Worm (Caenorhabditis elegans) whole organism, L2 larva: Measurements from ENCODE around the gene F21C10.19.

ENCODE experiments used
- C34F6.9 ChIP-seq: fragments of 150-350 bp; optimal IDR thresholded peaks from 2 replicates; lab custom pipeline; 2014; ENCODE audit warnings: missing biosample characterization, missing genetic modification characterization
- F13H6.1 ChIP-seq: sonication (generic microtip); optimal IDR thresholded peaks from 2 replicates; lab custom pipeline; 2016; ENCODE audit warnings: missing genetic modification characterization, missing compliant biosample characterization
- R02D3.7 ChIP-seq: fragments of 150-350 bp; optimal IDR thresholded peaks from 2 replicates; lab custom pipeline; 2014; ENCODE audit warnings: missing biosample characterization, missing genetic modification characterization
- alr-1 ChIP-seq: fragments of 150-350 bp; optimal IDR thresholded peaks from 2 replicates; lab custom pipeline; 2014; ENCODE audit warnings: missing biosample characterization, missing genetic modification characterization
- aly-2 ChIP-seq: fragments of 150-350 bp; optimal IDR thresholded peaks from 2 replicates; lab custom pipeline; 2014; ENCODE audit warnings: missing biosample characterization, missing genetic modification characterization
- ama-1 ChIP-seq: fragments of 150-350 bp; optimal IDR thresholded peaks from 2 replicates; lab custom pipeline; 2018; ENCODE audit warnings: inconsistent platforms
- blmp-1 ChIP-seq: sonication (generic microtip); optimal IDR thresholded peaks from 2 replicates; lab custom pipeline; 2017; ENCODE audit warnings: missing genetic modification characterization, mild to moderate bottlenecking, missing compliant biosample characterization, antibody characterized with exemption, moderate library complexity; ENCODE audit not compliant: insufficient read depth
- ceh-16 ChIP-seq: fragments of 150-350 bp; optimal IDR thresholded peaks from 2 replicates; lab custom pipeline; 2014; ENCODE audit warnings: missing biosample characterization, missing genetic modification characterization
- crh-2 ChIP-seq: sonication (generic microtip); optimal IDR thresholded peaks from 2 replicates; lab custom pipeline; 2017; ENCODE audit warnings: missing biosample characterization, missing genetic modification characterization
- egl-27 ChIP-seq: sonication (generic microtip); optimal IDR thresholded peaks from 3 replicates; lab custom pipeline; 2017; ENCODE audit warnings: missing biosample characterization, missing genetic modification reagents, missing genetic modification characterization
- elt-3 ChIP-seq: sonication (generic microtip); optimal IDR thresholded peaks from 2 replicates; lab custom pipeline; 2017; ENCODE audit warnings: missing biosample characterization, missing genetic modification characterization
- fos-1 ChIP-seq: fragments of 150-350 bp; optimal IDR thresholded peaks from 2 replicates; lab custom pipeline; 2014; ENCODE audit warnings: missing biosample characterization, missing genetic modification characterization
- gmeb-1 ChIP-seq: fragments of 150-350 bp; optimal IDR thresholded peaks from 2 replicates; lab custom pipeline; 2014; ENCODE audit warnings: missing biosample characterization, missing genetic modification characterization
- lin-11 ChIP-seq: fragments of 150-350 bp; sonication (generic microtip); optimal IDR thresholded peaks from 2 replicates; lab custom pipeline; 2014; ENCODE audit warnings: missing biosample characterization, missing genetic modification characterization, inconsistent platforms, mixed read lengths
- lin-13 ChIP-seq: fragments of 150-350 bp; optimal IDR thresholded peaks from 2 replicates; lab custom pipeline; 2014; ENCODE audit warnings: missing biosample characterization, missing genetic modification reagents, missing genetic modification characterization
- lin-39 ChIP-seq: fragments of 150-350 bp; optimal IDR thresholded peaks from 2 replicates; lab custom pipeline; 2014; ENCODE audit warnings: missing biosample characterization, missing genetic modification reagents, missing genetic modification characterization
- mab-5 ChIP-seq: fragments of 150-350 bp; optimal IDR thresholded peaks from 2 replicates; lab custom pipeline; 2014; ENCODE audit warnings: missing biosample characterization, missing genetic modification characterization
- mbf-1 ChIP-seq: sonication (generic microtip); optimal IDR thresholded peaks from 2 replicates; lab custom pipeline; 2017; ENCODE audit warnings: missing biosample characterization, missing genetic modification characterization
- mdl-1 ChIP-seq, 2 experiments: fragments of 150-350 bp in 1 of 2; sonication (generic microtip) in 1 of 2; optimal IDR thresholded peaks; 2 replicates each; lab custom pipeline; 2017; ENCODE audit warnings: missing biosample characterization in 2 of 2, missing genetic modification characterization in 2 of 2
- nhr-11 ChIP-seq: fragments of 150-350 bp; optimal IDR thresholded peaks from 2 replicates; lab custom pipeline; 2014; ENCODE audit warnings: missing biosample characterization, missing genetic modification characterization
- nhr-21 ChIP-seq: fragments of 150-350 bp; optimal IDR thresholded peaks from 2 replicates; lab custom pipeline; 2014; ENCODE audit warnings: missing biosample characterization, missing genetic modification characterization
- nhr-23 ChIP-seq: fragments of 150-350 bp; optimal IDR thresholded peaks from 2 replicates; lab custom pipeline; 2014; ENCODE audit warnings: missing biosample characterization, missing genetic modification reagents, missing genetic modification characterization
- nhr-237 ChIP-seq: fragments of 150-350 bp; optimal IDR thresholded peaks from 2 replicates; lab custom pipeline; 2014; ENCODE audit warnings: missing biosample characterization, missing genetic modification characterization
- nhr-25 ChIP-seq: fragments of 150-350 bp; sonication (generic microtip); optimal IDR thresholded peaks from 3 replicates; lab custom pipeline; 2014; ENCODE audit warnings: missing biosample characterization, missing genetic modification characterization
- nhr-6 ChIP-seq: fragments of 150-350 bp; optimal IDR thresholded peaks from 2 replicates; lab custom pipeline; 2014; ENCODE audit warnings: missing biosample characterization, missing genetic modification characterization
- nhr-77 ChIP-seq: fragments of 150-350 bp; optimal IDR thresholded peaks from 2 replicates; lab custom pipeline; 2014; ENCODE audit warnings: missing biosample characterization, missing genetic modification characterization
- skn-1 ChIP-seq: sonication (generic microtip); optimal IDR thresholded peaks from 2 replicates; lab custom pipeline; 2017; ENCODE audit warnings: missing biosample characterization, missing genetic modification characterization
- sma-3 ChIP-seq: sonication (generic microtip); optimal IDR thresholded peaks from 2 replicates; lab custom pipeline; 2016; ENCODE audit warnings: missing genetic modification reagents, missing genetic modification characterization, missing compliant biosample characterization
- sma-9 ChIP-seq, 2 experiments: fragments of 150-350 bp in 1 of 2; sonication (generic microtip) in 1 of 2; optimal IDR thresholded peaks; 2 replicates each; lab custom pipeline; 2014 to 2016; ENCODE audit warnings: missing genetic modification characterization in 2 of 2, mild to moderate bottlenecking in 1 of 2, missing biosample characterization in 1 of 2, missing compliant biosample characterization in 1 of 2, missing genetic modification reagents in 1 of 2, moderate library complexity in 1 of 2
- snpc-4 ChIP-seq: fragments of 150-350 bp; optimal IDR thresholded peaks from 2 replicates; lab custom pipeline; 2014; ENCODE audit warnings: missing biosample characterization, missing genetic modification characterization
- unc-39 ChIP-seq: fragments of 150-350 bp; optimal IDR thresholded peaks from 2 replicates; lab custom pipeline; 2014; ENCODE audit warnings: missing biosample characterization, missing genetic modification characterization
- unc-55 ChIP-seq: fragments of 150-350 bp; sonication (generic microtip); optimal IDR thresholded peaks from 3 replicates; lab custom pipeline; 2014; ENCODE audit warnings: missing biosample characterization, missing genetic modification reagents, missing genetic modification characterization
- unc-62 ChIP-seq: fragments of 150-350 bp; optimal IDR thresholded peaks from 2 replicates; lab custom pipeline; 2014; ENCODE audit warnings: missing biosample characterization, missing genetic modification reagents, missing genetic modification characterization
- zag-1 ChIP-seq: fragments of 150-350 bp; optimal IDR thresholded peaks from 2 replicates; lab custom pipeline; 2014; ENCODE audit warnings: missing biosample characterization, missing genetic modification characterization
- ztf-1 ChIP-seq: fragments of 200-800 bp; sonication (Bioruptor generic); conservative IDR thresholded peaks from 2 replicates; pipeline ENCODE4 v1.3.6; 2022; ENCODE audit warnings: missing genetic modification characterization, missing compliant biosample characterization
- ztf-4 ChIP-seq: fragments of 150-350 bp; optimal IDR thresholded peaks from 2 replicates; lab custom pipeline; 2014; ENCODE audit warnings: missing biosample characterization, missing genetic modification characterization

Gene F21C10.19

DNA sequence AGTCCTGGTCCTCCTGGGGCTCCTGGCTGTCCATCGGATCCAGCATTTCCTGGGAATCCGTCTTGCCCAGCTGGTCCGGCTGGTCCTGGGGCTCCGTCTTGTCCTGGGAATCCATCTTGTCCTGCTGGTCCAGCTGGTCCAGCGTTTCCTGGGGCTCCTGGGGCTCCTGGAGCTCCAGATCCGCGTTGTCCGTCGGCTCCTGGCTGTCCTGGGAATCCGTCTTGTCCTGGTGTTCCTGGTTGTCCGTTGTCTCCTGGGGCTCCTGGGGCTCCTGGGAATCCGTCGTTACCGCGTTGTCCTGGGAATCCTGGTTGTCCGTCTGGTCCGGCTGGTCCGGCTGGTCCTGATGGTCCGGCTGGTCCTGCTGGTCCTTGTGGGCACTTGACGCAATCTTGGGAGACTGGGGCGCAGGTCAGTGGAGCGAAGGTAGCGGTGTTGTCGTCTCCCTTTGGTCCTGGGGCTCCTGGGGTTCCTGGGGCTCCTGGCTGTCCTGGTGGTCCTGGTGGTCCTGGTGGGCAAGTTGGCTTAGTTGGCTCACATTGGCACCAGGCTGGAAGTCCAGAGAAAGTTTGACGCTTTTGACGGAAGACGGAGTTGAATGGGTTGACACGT is 31.4 kb downstream of the F21C10.19 start:
- TF ChIP-seq elt-3 (no peak), alr-1 (no peak), mbf-1 (tag; lab: Kevin White, UChicago) (no peak), unc-39 (tag; lab: Kevin White, UChicago) (no peak), gmeb-1 (tag; lab: Kevin White, UChicago) (no peak), nhr-23 (tag; lab: Kevin White, UChicago) (no peak), skn-1 (tag; lab: Kevin White, UChicago) (no peak), sma-3 (no peak), unc-55 (GFP tag; lab: Kevin White, UChicago) (no peak), nhr-237 (tag; lab: Kevin White, UChicago) (no peak)

DNA sequence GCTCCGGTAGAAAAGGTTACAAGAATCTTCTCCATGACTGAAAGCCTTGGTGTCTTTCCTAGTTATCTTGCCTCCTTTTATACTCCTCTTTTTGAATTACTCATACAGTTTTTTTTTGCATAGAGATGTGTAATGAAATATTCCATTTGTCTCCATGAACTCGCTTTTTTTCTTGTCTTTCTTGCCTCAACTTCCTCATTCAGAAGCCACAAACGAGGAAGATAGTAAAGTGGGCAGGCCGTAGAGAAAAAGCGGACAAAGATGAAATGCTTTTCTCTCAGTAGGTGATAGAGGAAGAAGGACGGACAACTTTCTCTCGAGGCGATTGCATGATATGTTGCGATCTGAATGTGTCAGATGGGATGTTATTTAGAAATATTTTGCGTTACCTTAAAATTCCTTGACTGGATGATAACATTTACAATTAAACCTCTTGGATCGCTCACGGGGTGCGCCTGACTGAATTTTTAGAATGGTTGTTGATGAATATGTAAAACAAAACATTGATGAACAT is 32.1 kb downstream of the F21C10.19 start, which contains the start of gene col-145:
TSS of gene col-145 (minus strand) at position 51 of the 514 bp plus-strand sequence.
- TF ChIP-seq blmp-1 (tag; lab: Kevin White, UChicago) = peak; percentile 62
- no peak for TF ChIP-seq mab-5 (tag; lab: Kevin White, UChicago)
- TF ChIP-seq, all 48 proteins: peak for 1

DNA sequence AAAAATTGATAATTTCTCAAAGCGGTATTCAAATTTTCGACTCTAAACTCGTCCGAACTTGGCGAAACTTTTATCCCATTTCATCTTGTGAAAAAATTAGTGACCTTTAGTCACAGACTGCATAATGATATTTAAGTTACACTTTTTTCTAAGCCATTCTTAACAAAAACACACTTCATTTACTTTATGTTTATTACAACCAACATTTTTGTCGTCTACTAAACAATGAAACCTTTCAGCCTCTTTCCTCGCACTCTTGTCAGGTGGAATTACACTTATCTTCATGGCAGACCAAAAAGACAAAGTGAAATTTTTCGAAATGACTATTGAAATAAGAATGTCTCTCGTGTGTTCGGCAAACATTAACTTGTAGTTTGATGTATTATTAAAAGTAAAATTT is 33.0 kb downstream of the F21C10.19 start:
- peak; percentile 6 for TF ChIP-seq ztf-4 (tag; lab: Kevin White, UChicago)
- TF ChIP-seq ama-1 (lab: Kevin White, UChicago) = peak; percentile 93
- no peak for TF ChIP-seq lin-39 (tag; lab: Kevin White, UChicago)
- no peak for TF ChIP-seq fos-1 (tag; lab: Kevin White, UChicago)
- no peak for TF ChIP-seq unc-55 (GFP tag; lab: Kevin White, UChicago)
- no peak for TF ChIP-seq mbf-1 (tag; lab: Kevin White, UChicago)
- no peak for TF ChIP-seq zag-1
- no peak for TF ChIP-seq ztf-1 (GFP tag; lab: Robert Waterston, UW)
- TF ChIP-seq sma-9 (GFP tag; optimal IDR thresholded peaks at IDR 0.05; lab: Kevin White, UChicago) = no peak
- TF ChIP-seq sma-9 (tag; optimal IDR thresholded peaks at IDR 0.05; lab: Kevin White, UChicago) = no peak
- no peak for TF ChIP-seq mab-5 (tag; lab: Kevin White, UChicago)
- TF ChIP-seq lin-11 (tag; lab: Kevin White, UChicago) = no peak
- TF ChIP-seq skn-1 (tag; lab: Kevin White, UChicago) = no peak
- no peak for TF ChIP-seq unc-62 (GFP tag; lab: Kevin White, UChicago)
- TF ChIP-seq crh-2 (tag; lab: Kevin White, UChicago) = peak; percentile 23
- TF ChIP-seq sma-3 = peak; percentile 14
- peak; percentile 28 for TF ChIP-seq nhr-21 (tag; lab: Kevin White, UChicago)
- TF ChIP-seq snpc-4 (tag; lab: Kevin White, UChicago) = no peak
- TF ChIP-seq R02D3.7 (tag; lab: Kevin White, UChicago) = no peak
- no peak for TF ChIP-seq elt-3
- TF ChIP-seq nhr-11 (tag; lab: Kevin White, UChicago) = no peak
- peak; percentile 0 for TF ChIP-seq blmp-1 (tag; lab: Kevin White, UChicago)
- TF ChIP-seq aly-2 (tag; lab: Kevin White, UChicago) = no peak
- no peak for TF ChIP-seq mdl-1 (tag; optimal IDR thresholded peaks at IDR 0.05; lab: Kevin White, UChicago)
- no peak for TF ChIP-seq F13H6.1 (tag; lab: Kevin White, UChicago)
- TF ChIP-seq C34F6.9 = no peak
- peak; percentile 17 for TF ChIP-seq lin-13 (GFP tag; lab: Kevin White, UChicago)
- no peak for TF ChIP-seq nhr-6 (tag; lab: Kevin White, UChicago)
- TF ChIP-seq nhr-23 (tag; lab: Kevin White, UChicago) = no peak
- TF ChIP-seq nhr-25 (tag; lab: Kevin White, UChicago) = peak; percentile 91
- no peak for TF ChIP-seq nhr-77 (tag; lab: Kevin White, UChicago)

DNA sequence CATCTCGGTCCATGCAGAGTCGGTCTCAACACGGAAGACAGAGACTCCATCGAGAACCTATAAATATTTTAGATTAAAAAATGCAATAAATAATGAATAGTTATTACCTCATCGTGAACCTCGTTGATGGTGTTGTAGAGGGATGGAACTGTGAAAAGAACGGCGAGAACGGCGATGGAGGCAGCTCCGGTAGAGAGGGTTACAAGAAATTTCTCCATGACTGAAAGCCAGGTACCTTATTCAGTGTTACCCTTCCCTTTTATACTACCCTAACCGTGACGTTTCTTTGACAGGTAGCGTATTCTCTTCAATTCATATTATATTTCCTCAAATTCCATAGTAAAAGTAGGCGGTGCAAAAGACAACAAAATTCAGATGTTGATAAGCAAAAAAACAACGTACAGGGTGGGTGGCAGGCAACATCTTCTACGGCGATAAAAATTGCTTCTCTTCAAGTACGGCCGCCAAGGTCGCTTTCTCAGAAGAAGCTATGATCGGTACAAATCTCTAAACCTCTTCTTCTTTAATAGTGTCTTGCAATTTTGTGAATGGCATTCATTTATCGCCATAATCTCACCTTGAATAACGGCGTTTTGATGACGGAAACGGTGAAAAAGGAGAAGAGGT is 34.3 kb downstream of the F21C10.19 start, which contains the start of gene col-10:
TSS of gene col-10 (minus strand) at position 235 of the 627 bp plus-strand sequence.
- peak; percentile 91 for TF ChIP-seq ama-1 (lab: Kevin White, UChicago)
- TF ChIP-seq mab-5 (tag; lab: Kevin White, UChicago) = no peak
- peak; percentile 47 for TF ChIP-seq crh-2 (tag; lab: Kevin White, UChicago)
- TF ChIP-seq nhr-25 (tag; lab: Kevin White, UChicago) = peak; percentile 44
- TF ChIP-seq blmp-1 (tag; lab: Kevin White, UChicago) = peak; percentile 5
- peak; percentile 31 for TF ChIP-seq ceh-16
- TF ChIP-seq sma-9 (GFP tag; optimal IDR thresholded peaks at IDR 0.05; lab: Kevin White, UChicago) = peak; percentile 39
- TF ChIP-seq sma-9 (tag; optimal IDR thresholded peaks at IDR 0.05; lab: Kevin White, UChicago) = no peak
- TF ChIP-seq sma-3 = peak; percentile 32
- peak; percentile 3 for TF ChIP-seq fos-1 (tag; lab: Kevin White, UChicago)
- TF ChIP-seq unc-55 (GFP tag; lab: Kevin White, UChicago) = no peak
- TF ChIP-seq mdl-1 (tag; optimal IDR thresholded peaks at IDR 0.05; lab: Kevin White, UChicago) = no peak
- TF ChIP-seq egl-27 = peak; percentile 19
- TF ChIP-seq skn-1 (tag; lab: Kevin White, UChicago) = no peak
- TF ChIP-seq lin-39 (tag; lab: Kevin White, UChicago) = no peak
